Worm (Caenorhabditis elegans): ENCODE measurements around the gene C48B4.10.

The C48B4.10 gene

ce11 chrIII:9565973-9566372 is 1.7 kb upstream of the C48B4.10 start, which contains the start of gene C48B4.11:
Gene C48B4.11 (minus strand): TSS chrIII:9566115.
- no peak for TF ChIP-seq F13C5.2 (tag; optimal IDR thresholded peaks at IDR 0.05)
- no peak for TF ChIP-seq tbx-11 (GFP tag; IDR thresholded peaks at IDR 0.05)
- TF ChIP-seq hnd-1 (tag; optimal IDR thresholded peaks at IDR 0.05), result no peak
- no peak for TF ChIP-seq hmbx-1 (tag; optimal IDR thresholded peaks at IDR 0.05)
- TF ChIP-seq ama-1 (optimal IDR thresholded peaks at IDR 0.05), result no peak
- no peak for TF ChIP-seq flt-1 (GFP tag; IDR thresholded peaks at IDR 0.05)
- no peak for TF ChIP-seq aly-1 (tag; optimal IDR thresholded peaks at IDR 0.05)
- TF ChIP-seq tbx-37 (GFP tag; conservative IDR thresholded peaks at IDR 0.05), result no peak
- no peak for TF ChIP-seq hmg-4 (GFP tag; optimal IDR thresholded peaks at IDR 0.05)

- TF ChIP-seq sea-1 (GFP tag; conservative IDR thresholded peaks at IDR 0.05) (no peak), ceh-13 (GFP tag; optimal IDR thresholded peaks at IDR 0.05) (no peak), B0310.2 (tag; optimal IDR thresholded peaks at IDR 0.05) (no peak), tbx-37 (GFP tag; conservative IDR thresholded peaks at IDR 0.05) (no peak), flt-1 (GFP tag; IDR thresholded peaks at IDR 0.05) (no peak), pes-1 (GFP tag; IDR thresholded peaks at IDR 0.05) (no peak), tbx-11 (GFP tag; IDR thresholded peaks at IDR 0.05) (no peak), aly-1 (tag; optimal IDR thresholded peaks at IDR 0.05) (no peak), F13C5.2 (tag; optimal IDR thresholded peaks at IDR 0.05) (no peak), hnd-1 (tag; optimal IDR thresholded peaks at IDR 0.05) (no peak), hmbx-1 (tag; optimal IDR thresholded peaks at IDR 0.05) (no peak), ets-7 (tag; optimal IDR thresholded peaks at IDR 0.05) (no peak), ama-1 (optimal IDR thresholded peaks at IDR 0.05) (no peak), hmg-4 (GFP tag; optimal IDR thresholded peaks at IDR 0.05) (no peak), tra-4 (tag; optimal IDR thresholded peaks at IDR 0.05) (no peak), scrt-1 (GFP tag; IDR thresholded peaks at IDR 0.05) (no peak), ceh-36 (tag; optimal IDR thresholded peaks at IDR 0.05) (no peak)
Measured at ce11 chrIII:9563235-9563634, 1.1 kb downstream of the C48B4.10 start, which contains the start of gene C48B4.9. Gene C48B4.9 (minus strand): TSS chrIII:9563335.

- TF ChIP-seq B0310.2 (tag; optimal IDR thresholded peaks at IDR 0.05), result no peak
- TF ChIP-seq tbx-37 (GFP tag; conservative IDR thresholded peaks at IDR 0.05), result no peak
- TF ChIP-seq aly-1 (tag; optimal IDR thresholded peaks at IDR 0.05), result no peak
- TF ChIP-seq sea-1 (GFP tag; conservative IDR thresholded peaks at IDR 0.05), result no peak
- TF ChIP-seq pes-1 (GFP tag; IDR thresholded peaks at IDR 0.05), result no peak
- no peak for TF ChIP-seq ama-1 (optimal IDR thresholded peaks at IDR 0.05)
- TF ChIP-seq flt-1 (GFP tag; IDR thresholded peaks at IDR 0.05), result no peak
Measured at ce11 chrIII:9561158-9561557, 3.2 kb downstream of the C48B4.10 start, which contains the start of gene C48B4.8. Gene C48B4.8 (minus strand): TSS chrIII:9561258.

ce11 chrIII:9559381-9559881 is 4.9 kb downstream of the C48B4.10 start, which contains the start of gene C48B4.7:
Gene C48B4.7 (minus strand): TSS chrIII:9559431.
- TF ChIP-seq ets-7 (tag; optimal IDR thresholded peaks at IDR 0.05) (no peak), hmg-4 (GFP tag; optimal IDR thresholded peaks at IDR 0.05) (no peak), ceh-13 (GFP tag; optimal IDR thresholded peaks at IDR 0.05) (no peak), hmbx-1 (tag; optimal IDR thresholded peaks at IDR 0.05) (no peak), scrt-1 (GFP tag; IDR thresholded peaks at IDR 0.05) (no peak), ceh-36 (tag; optimal IDR thresholded peaks at IDR 0.05) (no peak), tbx-37 (GFP tag; conservative IDR thresholded peaks at IDR 0.05) (no peak), pes-1 (GFP tag; IDR thresholded peaks at IDR 0.05) (no peak), ama-1 (optimal IDR thresholded peaks at IDR 0.05) (no peak), tbx-11 (GFP tag; IDR thresholded peaks at IDR 0.05) (no peak), aly-1 (tag; optimal IDR thresholded peaks at IDR 0.05) (no peak)

ce11 chrIII:9558463-9558862 is 5.8 kb downstream of the C48B4.10 start, which contains the start of gene C48B4.6:
Gene C48B4.6 (minus strand): TSS chrIII:9558563.
- TF ChIP-seq hmbx-1 (tag; optimal IDR thresholded peaks at IDR 0.05) (no peak), ama-1 (optimal IDR thresholded peaks at IDR 0.05) (no peak), tbx-37 (GFP tag; conservative IDR thresholded peaks at IDR 0.05) (no peak), ceh-36 (tag; optimal IDR thresholded peaks at IDR 0.05) (no peak)

- TF ChIP-seq F13C5.2 (tag; optimal IDR thresholded peaks at IDR 0.05), result no peak
- TF ChIP-seq B0310.2 (tag; optimal IDR thresholded peaks at IDR 0.05), result no peak
- no peak for TF ChIP-seq hmg-4 (GFP tag; optimal IDR thresholded peaks at IDR 0.05)
- no peak for TF ChIP-seq ama-1 (optimal IDR thresholded peaks at IDR 0.05)
- TF ChIP-seq scrt-1 (GFP tag; IDR thresholded peaks at IDR 0.05), result no peak
- no peak for TF ChIP-seq ets-7 (tag; optimal IDR thresholded peaks at IDR 0.05)
- no peak for TF ChIP-seq aly-1 (tag; optimal IDR thresholded peaks at IDR 0.05)
- no peak for TF ChIP-seq flt-1 (GFP tag; IDR thresholded peaks at IDR 0.05)
- TF ChIP-seq pes-1 (GFP tag; IDR thresholded peaks at IDR 0.05), result no peak
- no peak for TF ChIP-seq tra-4 (tag; optimal IDR thresholded peaks at IDR 0.05)
- no peak for TF ChIP-seq tbx-11 (GFP tag; IDR thresholded peaks at IDR 0.05)
- TF ChIP-seq sea-1 (GFP tag; conservative IDR thresholded peaks at IDR 0.05), result no peak
- no peak for TF ChIP-seq ceh-36 (tag; optimal IDR thresholded peaks at IDR 0.05)
- no peak for TF ChIP-seq ceh-13 (GFP tag; optimal IDR thresholded peaks at IDR 0.05)
Measured at ce11 chrIII:9556300-9556699, 8.0 kb downstream of the C48B4.10 start, which contains the start of gene ZK1098.11. Gene ZK1098.11 (plus strand): TSS chrIII:9556600.

- TF ChIP-seq tra-4 (tag; optimal IDR thresholded peaks at IDR 0.05) (no peak), hmbx-1 (tag; optimal IDR thresholded peaks at IDR 0.05) (no peak), pes-1 (GFP tag; IDR thresholded peaks at IDR 0.05) (0 out of 2 replicates have a peak, but pooled peaks have one; percentile 17), hmg-4 (GFP tag; optimal IDR thresholded peaks at IDR 0.05) (peak; percentile 19), F13C5.2 (tag; optimal IDR thresholded peaks at IDR 0.05) (peak; percentile 72)
Measured at ce11 chrIII:9546016-9546659, 18.2 kb downstream of the C48B4.10 start, which contains the start of gene unc-16. Gene unc-16 (plus strand): TSS chrIII:9546258.
